Fruit fly (Drosophila melanogaster) whole organism, embryonic: ENCODE measurements around the gene CG12069.

Experiments
- Ada2b ChIP-seq: fragments of 200-800 bp; sonication (Bioruptor generic); IDR thresholded peaks from 2 replicates; pipeline ENCODE4 v1.3.6; 2022; ENCODE audit warnings: missing biosample characterization, missing genetic modification characterization
- B-H2 ChIP-seq: fragments of 200-800 bp; sonication (Bioruptor generic); optimal IDR thresholded peaks from 2 replicates; lab custom pipeline; 2018; ENCODE audit warnings: missing biosample characterization, mild to moderate bottlenecking, missing genetic modification characterization
- CG1024 ChIP-seq: fragments of 200-800 bp; sonication (Bioruptor generic); IDR thresholded peaks from 2 replicates; pipeline ENCODE4 v1.3.6; 2022; ENCODE audit warnings: missing biosample characterization, missing genetic modification characterization
- CG10462 ChIP-seq: fragments of 200-800 bp; sonication (Bioruptor generic); optimal IDR thresholded peaks from 2 replicates; lab custom pipeline; 2016; ENCODE audit warnings: missing biosample characterization, missing genetic modification characterization
- CG11723 ChIP-seq: fragments of 200-800 bp; sonication (Bioruptor generic); optimal IDR thresholded peaks from 2 replicates; lab custom pipeline; 2017; ENCODE audit warnings: missing biosample characterization, mild to moderate bottlenecking, missing genetic modification characterization
- CG13775 ChIP-seq: fragments of 200-800 bp; sonication (Bioruptor generic); optimal IDR thresholded peaks from 3 replicates; lab custom pipeline; 2017; ENCODE audit warnings: missing biosample characterization, mild to moderate bottlenecking, missing genetic modification characterization
- CG14710 ChIP-seq: fragments of 200-800 bp; sonication (Bioruptor generic); optimal IDR thresholded peaks from 3 replicates; lab custom pipeline; 2019; ENCODE audit warnings: missing biosample characterization, mild to moderate bottlenecking, missing genetic modification characterization, moderate library complexity
- CG1603 ChIP-seq: fragments of 200-800 bp; sonication (Bioruptor generic); optimal IDR thresholded peaks from 2 replicates; lab custom pipeline; 2019; ENCODE audit warnings: missing biosample characterization, mild to moderate bottlenecking, missing genetic modification characterization, moderate library complexity
- CG1647 ChIP-seq: fragments of 200-800 bp; sonication (Bioruptor generic); optimal IDR thresholded peaks from 3 replicates; lab custom pipeline; 2016; ENCODE audit warnings: missing biosample characterization, missing genetic modification characterization
- CG2120 ChIP-seq: fragments of 200-800 bp; sonication (Bioruptor generic); optimal IDR thresholded peaks from 3 replicates; lab custom pipeline; 2016; ENCODE audit warnings: missing biosample characterization, missing genetic modification characterization
- CG2875 ChIP-seq: fragments of 200-800 bp; sonication (Bioruptor generic); optimal IDR thresholded peaks from 2 replicates; lab custom pipeline; 2017; ENCODE audit warnings: missing biosample characterization, mild to moderate bottlenecking, missing genetic modification characterization, missing genetic modification reagents
- CG32767 ChIP-seq: fragments of 200-800 bp; sonication (Bioruptor generic); IDR thresholded peaks from 2 replicates; pipeline ENCODE4 v1.3.6; 2022; ENCODE audit warnings: missing biosample characterization, missing genetic modification characterization
- CG3726 ChIP-seq: fragments of 200-800 bp; sonication (Bioruptor generic); IDR thresholded peaks from 3 replicates; pipeline ENCODE4, ENCODE4 v1.3.6; 2022; ENCODE audit warnings: missing biosample characterization, missing genetic modification characterization
- CG4730 ChIP-seq: fragments of 200-800 bp; sonication (Bioruptor generic); IDR thresholded peaks from 2 replicates; pipeline ENCODE4 v1.3.6; 2022; ENCODE audit warnings: missing biosample characterization, missing genetic modification characterization
- CG4854 ChIP-seq: fragments of 200-800 bp; sonication (Bioruptor generic); optimal IDR thresholded peaks from 2 replicates; lab custom pipeline; 2016; ENCODE audit warnings: missing biosample characterization, missing genetic modification characterization, inconsistent platforms
- CG9437 ChIP-seq: fragments of 200-800 bp; sonication (Bioruptor generic); optimal IDR thresholded peaks from 2 replicates; lab custom pipeline; 2018; ENCODE audit warnings: missing biosample characterization, mild to moderate bottlenecking, missing genetic modification characterization
- CG9797 ChIP-seq: fragments of 200-800 bp; sonication (Bioruptor generic); optimal IDR thresholded peaks from 3 replicates; lab custom pipeline; 2018; ENCODE audit warnings: missing biosample characterization, mild to moderate bottlenecking, missing genetic modification characterization
- Camta ChIP-seq: fragments of 200-800 bp; sonication (Bioruptor generic); optimal IDR thresholded peaks from 2 replicates; lab custom pipeline; 2016; ENCODE audit warnings: missing biosample characterization, missing genetic modification characterization
- CoRest ChIP-seq: fragments of 200-800 bp; sonication (Bioruptor generic); optimal IDR thresholded peaks from 3 replicates; lab custom pipeline; 2018; ENCODE audit warnings: missing biosample characterization, mild to moderate bottlenecking, missing genetic modification characterization, moderate library complexity
- Dip2 ChIP-seq: fragments of 200-800 bp; sonication (Bioruptor generic); IDR thresholded peaks from 2 replicates; pipeline ENCODE4 v1.3.6; 2022; ENCODE audit warnings: missing biosample characterization, missing genetic modification characterization
- Drgx ChIP-seq: fragments of 200-800 bp; sonication (Bioruptor generic); IDR thresholded peaks from 2 replicates; pipeline ENCODE4 v1.3.6; 2022; ENCODE audit warnings: missing biosample characterization, missing genetic modification characterization
- Eip74EF ChIP-seq, 2 experiments: fragments of 200-800 bp in 1 of 2; fragments of >200 bp in 1 of 2; sonication (Bioruptor generic) in 1 of 2; optimal IDR thresholded peaks; 2 replicates each; lab custom pipeline; 2017 to 2019; ENCODE audit warnings: missing biosample characterization in 2 of 2, missing genetic modification characterization in 2 of 2, mild to moderate bottlenecking in 1 of 2, moderate library complexity in 1 of 2
- Gug ChIP-seq: fragments of 200-800 bp; sonication (Bioruptor generic); IDR thresholded peaks from 4 replicates; pipeline ENCODE4 v1.3.6; 2022; ENCODE audit warnings: missing biosample characterization, missing genetic modification characterization
- Max ChIP-seq: fragments of 200-800 bp; sonication (Bioruptor generic); optimal IDR thresholded peaks from 2 replicates; lab custom pipeline; 2016; ENCODE audit warnings: missing biosample characterization, mild to moderate bottlenecking, missing genetic modification characterization
- Opbp ChIP-seq: fragments of 200-800 bp; sonication (Bioruptor generic); IDR thresholded peaks from 3 replicates; pipeline ENCODE4 v1.3.6; 2022; ENCODE audit warnings: missing biosample characterization, missing genetic modification characterization; ENCODE audit not compliant: partially characterized antibody
- Ptx1 ChIP-seq: fragments of 200-800 bp; sonication (Bioruptor generic); IDR thresholded peaks from 2 replicates; pipeline ENCODE4 v1.3.6; 2022; ENCODE audit warnings: missing biosample characterization, missing genetic modification characterization
- Ravus ChIP-seq: fragments of 200-800 bp; sonication (Bioruptor generic); IDR thresholded peaks from 2 replicates; pipeline ENCODE4 v1.3.6; 2022; ENCODE audit warnings: missing biosample characterization, missing genetic modification characterization
- Sin3A ChIP-seq: fragments of >200 bp; optimal IDR thresholded peaks from 2 replicates; lab custom pipeline; 2018
- Spps ChIP-seq: fragments of 200-800 bp; sonication (Bioruptor generic); optimal IDR thresholded peaks from 2 replicates; lab custom pipeline; 2018; ENCODE audit warnings: missing biosample characterization, mild to moderate bottlenecking, missing genetic modification characterization
- Ssrp ChIP-seq: fragments of 200-800 bp; sonication (Bioruptor generic); optimal IDR thresholded peaks from 2 replicates; lab custom pipeline; 2018; ENCODE audit warnings: missing biosample characterization, mild to moderate bottlenecking, missing genetic modification characterization, moderate library complexity
- ara ChIP-seq: fragments of 200-800 bp; sonication (Bioruptor generic); IDR thresholded peaks from 2 replicates; pipeline ENCODE4 v1.3.6; 2022; ENCODE audit warnings: missing biosample characterization, missing genetic modification characterization
- az2 ChIP-seq: fragments of 200-800 bp; sonication (Bioruptor generic); optimal IDR thresholded peaks from 3 replicates; lab custom pipeline; 2016; ENCODE audit warnings: missing biosample characterization, missing genetic modification characterization
- br ChIP-seq: fragments of >200 bp; optimal IDR thresholded peaks from 2 replicates; lab custom pipeline; 2017
- bsh ChIP-seq, 2 experiments: fragments of 200-800 bp; sonication (Bioruptor generic); optimal IDR thresholded peaks; 2 replicates each; lab custom pipeline; 2017 to 2018; ENCODE audit warnings: mild to moderate bottlenecking in 2 of 2, missing biosample characterization in 2 of 2, missing genetic modification characterization in 2 of 2, moderate library complexity in 1 of 2
- corto ChIP-seq: fragments of 200-800 bp; sonication (Bioruptor generic); optimal IDR thresholded peaks from 2 replicates; lab custom pipeline; 2016; ENCODE audit warnings: missing biosample characterization, mild to moderate bottlenecking, missing genetic modification characterization, moderate library complexity
- crc ChIP-seq: fragments of 200-800 bp; sonication (Bioruptor generic); optimal IDR thresholded peaks from 2 replicates; lab custom pipeline; 2016; ENCODE audit warnings: missing biosample characterization, missing genetic modification characterization
- crp ChIP-seq, 2 experiments: fragments of 200-800 bp; sonication (Bioruptor generic); optimal IDR thresholded peaks; 2 replicates in 1 of 2; 3 replicates in 1 of 2; lab custom pipeline; 2017; ENCODE audit warnings: missing biosample characterization in 2 of 2, missing genetic modification characterization in 2 of 2, mild to moderate bottlenecking in 1 of 2, moderate library complexity in 1 of 2
- dmrt11E ChIP-seq: fragments of 200-800 bp; sonication (Bioruptor generic); optimal IDR thresholded peaks from 3 replicates; lab custom pipeline; 2018; ENCODE audit warnings: missing biosample characterization, mild to moderate bottlenecking, missing genetic modification characterization, moderate library complexity
- dysf ChIP-seq: fragments of 200-800 bp; sonication (Bioruptor generic); IDR thresholded peaks from 3 replicates; pipeline ENCODE4 v1.3.6; 2022; ENCODE audit warnings: missing biosample characterization, missing genetic modification characterization
- grau ChIP-seq: fragments of 200-800 bp; optimal IDR thresholded peaks from 3 replicates; lab custom pipeline; 2019; ENCODE audit warnings: missing biosample characterization, mild to moderate bottlenecking, missing genetic modification characterization, moderate library complexity
- grn ChIP-seq: fragments of 200-800 bp; sonication (Bioruptor generic); optimal IDR thresholded peaks from 3 replicates; lab custom pipeline; 2017; ENCODE audit warnings: missing biosample characterization, missing genetic modification characterization
- hth ChIP-seq: fragments of >200 bp; optimal IDR thresholded peaks from 2 replicates; lab custom pipeline; 2017; ENCODE audit warnings: inconsistent platforms
- org-1 ChIP-seq: fragments of 200-800 bp; sonication (Bioruptor generic); optimal IDR thresholded peaks from 2 replicates; lab custom pipeline; 2017; ENCODE audit warnings: missing biosample characterization, missing genetic modification characterization
- pho ChIP-seq: fragments of 200-800 bp; sonication (Bioruptor generic); optimal IDR thresholded peaks from 2 replicates; lab custom pipeline; 2016; ENCODE audit warnings: missing biosample characterization, missing genetic modification characterization
- sc ChIP-seq, 3 experiments: fragments of >200 bp in 2 of 3; fragments of 200-800 bp in 1 of 3; sonication (Bioruptor generic) in 1 of 3; optimal IDR thresholded peaks; 2 replicates in 2 of 3; 3 replicates in 1 of 3; lab custom pipeline; 2017; ENCODE audit warnings: mild to moderate bottlenecking in 1 of 3, missing biosample characterization in 1 of 3, missing genetic modification characterization in 1 of 3, missing genetic modification reagents in 1 of 3
- sens-2 ChIP-seq: fragments of 200-800 bp; sonication (Bioruptor generic); IDR thresholded peaks from 2 replicates; pipeline ENCODE4 v1.3.6; 2022; ENCODE audit warnings: missing biosample characterization, missing genetic modification characterization
- ssp ChIP-seq: fragments of 200-800 bp; sonication (Bioruptor generic); IDR thresholded peaks from 2 replicates; pipeline ENCODE4 v1.3.6; 2022; ENCODE audit warnings: missing biosample characterization, missing genetic modification characterization
- tap ChIP-seq: fragments of 200-800 bp; optimal IDR thresholded peaks from 3 replicates; lab custom pipeline; 2019; ENCODE audit warnings: missing biosample characterization, mild to moderate bottlenecking, missing genetic modification characterization, moderate library complexity
- tna ChIP-seq: fragments of 200-800 bp; sonication (Bioruptor generic); IDR thresholded peaks from 2 replicates; pipeline ENCODE4 v1.3.6; 2022; ENCODE audit warnings: missing biosample characterization, missing genetic modification characterization; ENCODE audit not compliant: partially characterized antibody
- toy ChIP-seq: fragments of 200-800 bp; sonication (Bioruptor generic); IDR thresholded peaks from 2 replicates; pipeline ENCODE4 v1.3.6; 2022; ENCODE audit warnings: missing biosample characterization, missing genetic modification characterization
- trem ChIP-seq: fragments of 200-800 bp; optimal IDR thresholded peaks from 3 replicates; lab custom pipeline; 2019; ENCODE audit warnings: missing biosample characterization, mild to moderate bottlenecking, missing genetic modification characterization, moderate library complexity
- zfh1 ChIP-seq: fragments of 200-800 bp; sonication (Bioruptor generic); IDR thresholded peaks from 3 replicates; pipeline ENCODE4 v1.3.6; 2022; ENCODE audit warnings: missing biosample characterization, missing genetic modification characterization

CG12069 gene

DNA sequence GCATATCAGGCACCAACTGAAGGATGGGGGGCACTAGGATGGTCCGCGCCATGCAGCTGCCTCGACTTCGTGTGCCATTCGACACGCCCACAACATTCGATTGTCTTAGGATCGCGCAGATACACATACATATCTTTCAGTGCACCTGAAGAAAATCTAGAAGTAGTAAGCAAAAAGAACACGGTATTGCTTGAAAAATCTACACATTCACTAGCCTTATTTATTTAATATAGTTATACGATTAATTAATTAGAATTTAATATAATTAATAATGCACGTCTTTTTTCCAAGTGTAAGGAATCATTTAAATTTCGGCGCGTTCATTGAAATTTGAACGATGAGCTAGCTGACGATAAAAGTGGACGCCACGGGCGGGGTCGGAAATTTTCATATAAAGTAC, 39.3 kb upstream of the CG12069 start (continued):
- TF ChIP-seq CG32767 (GFP tag; lab: Robert Waterston, UW): no peak
- TF ChIP-seq Ravus (GFP tag; lab: Robert Waterston, UW): no peak
- TF ChIP-seq B-H2 (GFP tag; lab: Kevin White, UChicago): no peak
- TF ChIP-seq Ada2b (GFP tag; lab: Robert Waterston, UW): no peak
- no peak for TF ChIP-seq crc (GFP tag; lab: Kevin White, UChicago)
- no peak for TF ChIP-seq CG2875 (GFP tag; lab: Kevin White, UChicago)
- TF ChIP-seq CG14710 (tag; lab: Kevin White, UChicago): peak; percentile 53
- TF ChIP-seq pho (GFP tag; lab: Kevin White, UChicago): no peak
- TF ChIP-seq Eip74EF (GFP tag; optimal IDR thresholded peaks at IDR 0.05; lab: Kevin White, UChicago): no peak
- TF ChIP-seq CG1603 (tag; lab: Kevin White, UChicago): peak; percentile 45
- no peak for TF ChIP-seq CG9797 (GFP tag; lab: Kevin White, UChicago)
- peak; percentile 56; the same call in 1 of the 2 replicates for TF ChIP-seq ara
- no peak for TF ChIP-seq tap
- TF ChIP-seq ssp (GFP tag; lab: Robert Waterston, UW): peak; percentile 35; the same call in 1 of the 2 replicates
- no peak for TF ChIP-seq Max (GFP tag; lab: Kevin White, UChicago)
- no peak for TF ChIP-seq toy (GFP tag; lab: Robert Waterston, UW)
- peak in 1 of 2 experiments; percentile 76 for TF ChIP-seq bsh (GFP tag; optimal IDR thresholded peaks at IDR 0.05; lab: Kevin White, UChicago)
- TF ChIP-seq CG4730: no peak
- TF ChIP-seq CG1647: no peak
- no peak for TF ChIP-seq corto (GFP tag; lab: Kevin White, UChicago)
- peak; percentile 22 for TF ChIP-seq Spps (tag; lab: Kevin White, UChicago)
- peak; percentile 32 for TF ChIP-seq CG13775 (GFP tag; lab: Kevin White, UChicago)
- TF ChIP-seq CG3726 (GFP tag; lab: Robert Waterston, UW): no peak
- no peak for TF ChIP-seq grn
- TF ChIP-seq Camta (GFP tag; lab: Kevin White, UChicago): no peak
- TF ChIP-seq Gug (GFP tag; lab: Robert Waterston, UW): 0 out of 4 replicates have a peak, but pooled peaks have one; percentile 15
- TF ChIP-seq sens-2 (GFP tag; lab: Robert Waterston, UW): no peak
- peak; percentile 38 for TF ChIP-seq az2 (GFP tag; lab: Kevin White, UChicago)
- TF ChIP-seq sc (optimal IDR thresholded peaks at IDR 0.05; lab: Kevin White, UChicago): no peak
- TF ChIP-seq sc (GFP tag; optimal IDR thresholded peaks at IDR 0.05; lab: Kevin White, UChicago): peak; percentile 35
- TF ChIP-seq hth (lab: Kevin White, UChicago): no peak
- TF ChIP-seq crp (GFP tag; optimal IDR thresholded peaks at IDR 0.05; lab: Kevin White, UChicago): no peak
- TF ChIP-seq CG4854 (GFP tag; lab: Kevin White, UChicago): no peak
- peak; percentile 85 for TF ChIP-seq dmrt11E
- peak; percentile 61; the same call in 2 of the 3 replicates for TF ChIP-seq zfh1 (GFP tag; lab: Robert Waterston, UW)
- no peak for TF ChIP-seq br
- peak; percentile 49 for TF ChIP-seq Ssrp (tag; lab: Kevin White, UChicago)
- no peak for TF ChIP-seq tna
- TF ChIP-seq Drgx (GFP tag; lab: Robert Waterston, UW): no peak
- TF ChIP-seq Ptx1 (GFP tag; lab: Robert Waterston, UW): 0 out of 2 replicates have a peak, but pooled peaks have one; percentile 43
- no peak for TF ChIP-seq Sin3A (lab: Kevin White, UChicago)
- TF ChIP-seq CG2120 (GFP tag; lab: Kevin White, UChicago): no peak
- peak; percentile 47 for TF ChIP-seq trem (tag; lab: Kevin White, UChicago)
- TF ChIP-seq CG1024 (GFP tag; lab: Robert Waterston, UW): no peak
- peak; percentile 53 for TF ChIP-seq grau (tag; lab: Kevin White, UChicago)
- no peak for TF ChIP-seq Dip2
- no peak for TF ChIP-seq Opbp (GFP tag; lab: Robert Waterston, UW)
- TF ChIP-seq CoRest (tag; lab: Kevin White, UChicago): peak; percentile 40
- TF ChIP-seq CG10462 (GFP tag; lab: Kevin White, UChicago): no peak
- TF ChIP-seq dysf (GFP tag; lab: Robert Waterston, UW): no peak
- TF ChIP-seq org-1: no peak
- peak; percentile 20 for TF ChIP-seq CG9437 (GFP tag; lab: Kevin White, UChicago)
- TF ChIP-seq CG11723 (GFP tag; lab: Kevin White, UChicago): no peak
